Fruit fly (Drosophila melanogaster) whole organism, embryonic: ENCODE measurements around the gene Tmc.

Experiments used
- Atf-2 ChIP-seq: fragments of 200-800 bp; sonication (Bioruptor generic); optimal IDR thresholded peaks from 2 replicates; lab custom pipeline; 2016; ENCODE audit warnings: missing biosample characterization, missing genetic modification characterization
- BtbVII ChIP-seq: fragments of 200-800 bp; sonication (Bioruptor generic); optimal IDR thresholded peaks from 3 replicates; lab custom pipeline; 2017; ENCODE audit warnings: missing biosample characterization, mild to moderate bottlenecking, missing genetic modification characterization
- Bteb2 ChIP-seq: fragments of 200-800 bp; sonication (Bioruptor generic); optimal IDR thresholded peaks from 2 replicates; lab custom pipeline; 2016; ENCODE audit warnings: missing biosample characterization, missing genetic modification characterization
- CG11398 ChIP-seq: fragments of 200-800 bp; sonication (Bioruptor generic); optimal IDR thresholded peaks from 2 replicates; lab custom pipeline; 2016; ENCODE audit warnings: missing biosample characterization, missing genetic modification characterization
- CG11723 ChIP-seq: fragments of 200-800 bp; sonication (Bioruptor generic); optimal IDR thresholded peaks from 2 replicates; lab custom pipeline; 2017; ENCODE audit warnings: missing biosample characterization, mild to moderate bottlenecking, missing genetic modification characterization
- CG14441 ChIP-seq: fragments of 200-800 bp; sonication (Bioruptor generic); IDR thresholded peaks from 2 replicates; pipeline ENCODE4 v1.3.6; 2022; ENCODE audit warnings: missing biosample characterization, missing genetic modification characterization
- CG15601 ChIP-seq: fragments of 200-800 bp; sonication (Bioruptor generic); optimal IDR thresholded peaks from 3 replicates; lab custom pipeline; 2019; ENCODE audit warnings: missing biosample characterization, mild to moderate bottlenecking, missing genetic modification characterization, moderate library complexity
- CG18764 ChIP-seq: fragments of 200-800 bp; sonication (Bioruptor generic); optimal IDR thresholded peaks from 3 replicates; lab custom pipeline; 2016; ENCODE audit warnings: missing biosample characterization, missing genetic modification characterization
- CG2202 ChIP-seq: fragments of 200-800 bp; sonication (Bioruptor generic); optimal IDR thresholded peaks from 2 replicates; lab custom pipeline; 2018; ENCODE audit warnings: missing biosample characterization, mild to moderate bottlenecking, missing genetic modification characterization
- CG3838 ChIP-seq: fragments of 200-800 bp; sonication (Bioruptor generic); optimal IDR thresholded peaks from 3 replicates; lab custom pipeline; 2016; ENCODE audit warnings: missing biosample characterization, missing genetic modification characterization
- CG3847 ChIP-seq: fragments of 200-800 bp; sonication (Bioruptor generic); IDR thresholded peaks from 2 replicates; pipeline ENCODE4 v1.3.6; 2022; ENCODE audit warnings: missing biosample characterization, missing genetic modification characterization
- CG43689 ChIP-seq: fragments of 200-800 bp; sonication (Bioruptor generic); IDR thresholded peaks from 2 replicates; pipeline ENCODE4 v1.3.6; 2022; ENCODE audit warnings: missing biosample characterization, missing genetic modification characterization
- CG4617 ChIP-seq: fragments of 200-800 bp; sonication (Bioruptor generic); optimal IDR thresholded peaks from 3 replicates; lab custom pipeline; 2016; ENCODE audit warnings: missing biosample characterization, missing genetic modification characterization, borderline replicate concordance
- CG4820 ChIP-seq: fragments of 200-800 bp; sonication (Bioruptor generic); optimal IDR thresholded peaks from 3 replicates; lab custom pipeline; 2016; ENCODE audit warnings: missing biosample characterization, missing genetic modification characterization
- CG6689 ChIP-seq: fragments of 200-800 bp; sonication (Bioruptor generic); IDR thresholded peaks from 2 replicates; pipeline ENCODE4 v1.3.6; 2022; ENCODE audit warnings: missing biosample characterization, missing genetic modification characterization
- CrebB ChIP-seq: fragments of 200-800 bp; sonication (Bioruptor generic); optimal IDR thresholded peaks from 3 replicates; lab custom pipeline; 2018; ENCODE audit warnings: missing biosample characterization, mild to moderate bottlenecking, missing genetic modification characterization
- D ChIP-seq, 2 experiments: fragments of 200-800 bp in 1 of 2; fragments of >200 bp in 1 of 2; sonication (Bioruptor generic) in 1 of 2; optimal IDR thresholded peaks; 2 replicates in 1 of 2; 3 replicates in 1 of 2; lab custom pipeline; 2017; ENCODE audit warnings: mild to moderate bottlenecking in 1 of 2, missing biosample characterization in 1 of 2, missing genetic modification characterization in 1 of 2, missing genetic modification reagents in 1 of 2
- ERR ChIP-seq: fragments of 200-800 bp; sonication (Bioruptor generic); optimal IDR thresholded peaks from 2 replicates; lab custom pipeline; 2016; ENCODE audit warnings: missing biosample characterization, missing genetic modification characterization
- Eip74EF ChIP-seq, 2 experiments: fragments of 200-800 bp in 1 of 2; fragments of >200 bp in 1 of 2; sonication (Bioruptor generic) in 1 of 2; optimal IDR thresholded peaks; 2 replicates each; lab custom pipeline; 2017 to 2019; ENCODE audit warnings: missing biosample characterization in 2 of 2, missing genetic modification characterization in 2 of 2, mild to moderate bottlenecking in 1 of 2, moderate library complexity in 1 of 2
- Ets65A ChIP-seq: fragments of 200-800 bp; sonication (Bioruptor generic); peaks from one replicate; lab custom pipeline; 2016; ENCODE audit warnings: missing biosample characterization, missing genetic modification characterization
- H15 ChIP-seq: fragments of 200-800 bp; sonication (Bioruptor generic); IDR thresholded peaks from 3 replicates; pipeline ENCODE4 v1.3.6; 2022; ENCODE audit warnings: missing biosample characterization, missing genetic modification characterization
- MTF-1 ChIP-seq: fragments of 200-800 bp; sonication (Bioruptor generic); optimal IDR thresholded peaks from 2 replicates; lab custom pipeline; 2018; ENCODE audit warnings: missing biosample characterization, mild to moderate bottlenecking, missing genetic modification characterization, borderline replicate concordance
- Max ChIP-seq: fragments of 200-800 bp; sonication (Bioruptor generic); optimal IDR thresholded peaks from 2 replicates; lab custom pipeline; 2016; ENCODE audit warnings: missing biosample characterization, mild to moderate bottlenecking, missing genetic modification characterization
- NFAT ChIP-seq: fragments of 200-800 bp; sonication (Bioruptor generic); IDR thresholded peaks from 2 replicates; pipeline ENCODE4 v1.3.6; 2022; ENCODE audit warnings: missing biosample characterization, missing genetic modification characterization
- Nf-YA ChIP-seq: fragments of 200-800 bp; sonication (Bioruptor generic); IDR thresholded peaks from 2 replicates; pipeline ENCODE4 v1.3.6; 2022; ENCODE audit warnings: missing biosample characterization, missing genetic modification characterization
- Rfx ChIP-seq: fragments of 200-800 bp; sonication (Bioruptor generic); IDR thresholded peaks from 2 replicates; pipeline ENCODE4 v1.3.6; 2022; ENCODE audit warnings: missing biosample characterization, missing genetic modification characterization
- Xbp1 ChIP-seq: fragments of 200-800 bp; sonication (Bioruptor generic); optimal IDR thresholded peaks from 3 replicates; lab custom pipeline; 2016; ENCODE audit warnings: missing biosample characterization, mild to moderate bottlenecking, missing genetic modification characterization
- amos ChIP-seq: fragments of 200-800 bp; sonication (Bioruptor generic); IDR thresholded peaks from 2 replicates; pipeline ENCODE4 v1.3.6; 2022; ENCODE audit warnings: missing biosample characterization, missing genetic modification characterization; ENCODE audit not compliant: partially characterized antibody
- bcd ChIP-seq: fragments of 200-800 bp; sonication (Bioruptor generic); optimal IDR thresholded peaks from 2 replicates; lab custom pipeline; 2017; ENCODE audit warnings: missing biosample characterization, mild to moderate bottlenecking, missing genetic modification characterization
- caup ChIP-seq: fragments of 200-800 bp; sonication (Bioruptor generic); optimal IDR thresholded peaks from 3 replicates; lab custom pipeline; 2017; ENCODE audit warnings: missing biosample characterization, mild to moderate bottlenecking, missing genetic modification characterization, moderate library complexity; ENCODE audit not compliant: severe bottlenecking
- chn ChIP-seq: fragments of 200-800 bp; sonication (Bioruptor generic); optimal IDR thresholded peaks from 2 replicates; lab custom pipeline; 2016; ENCODE audit warnings: missing biosample characterization, missing genetic modification characterization
- croc ChIP-seq: fragments of 200-800 bp; sonication (Bioruptor generic); conservative IDR thresholded peaks from 3 replicates; pipeline ENCODE4 v1.3.6; 2022; ENCODE audit warnings: missing biosample characterization, missing genetic modification characterization
- dm ChIP-seq: fragments of 200-800 bp; sonication (Bioruptor generic); optimal IDR thresholded peaks from 3 replicates; lab custom pipeline; 2016; ENCODE audit warnings: missing biosample characterization, missing genetic modification characterization
- eyg ChIP-seq: fragments of 200-800 bp; sonication (Bioruptor generic); optimal IDR thresholded peaks from 3 replicates; lab custom pipeline; 2016; ENCODE audit warnings: missing biosample characterization, missing genetic modification characterization
- fd3F ChIP-seq: fragments of 200-800 bp; sonication (Bioruptor generic); optimal IDR thresholded peaks from 2 replicates; lab custom pipeline; 2018; ENCODE audit warnings: missing biosample characterization, mild to moderate bottlenecking, missing genetic modification characterization, moderate library complexity
- gro ChIP-seq: fragments of 200-800 bp; sonication (Bioruptor generic); optimal IDR thresholded peaks from 2 replicates; lab custom pipeline; 2016; ENCODE audit warnings: missing biosample characterization, missing genetic modification characterization
- hb ChIP-seq: fragments of 200-800 bp; sonication (Bioruptor generic); IDR thresholded peaks from 3 replicates; pipeline ENCODE4 v1.3.6; 2022; ENCODE audit warnings: missing biosample characterization, missing genetic modification characterization; ENCODE audit not compliant: partially characterized antibody
- lola ChIP-seq, 3 experiments: fragments of >200 bp in 2 of 3; fragments of 200-800 bp in 1 of 3; sonication (Bioruptor generic) in 1 of 3; optimal IDR thresholded peaks; 2 replicates each; lab custom pipeline; 2017 to 2019; ENCODE audit warnings: missing biosample characterization in 3 of 3, missing genetic modification characterization in 3 of 3, mild to moderate bottlenecking in 1 of 3, moderate library complexity in 1 of 3
- nom ChIP-seq: fragments of 200-800 bp; sonication (Bioruptor generic); optimal IDR thresholded peaks from 2 replicates; lab custom pipeline; 2017; ENCODE audit warnings: missing biosample characterization, missing genetic modification characterization, mild to moderate bottlenecking, moderate library complexity, missing genetic modification reagents
- pnt ChIP-seq: fragments of 200-800 bp; sonication (Bioruptor generic); optimal IDR thresholded peaks from 3 replicates; lab custom pipeline; 2016; ENCODE audit warnings: missing biosample characterization, missing genetic modification characterization
- pzg ChIP-seq: fragments of 200-800 bp; sonication (Bioruptor generic); optimal IDR thresholded peaks from 3 replicates; lab custom pipeline; 2018; ENCODE audit warnings: missing biosample characterization, mild to moderate bottlenecking, missing genetic modification characterization, moderate library complexity
- ranshi ChIP-seq: fragments of 200-800 bp; sonication (Bioruptor generic); IDR thresholded peaks from 2 replicates; pipeline ENCODE4 v1.3.6; 2022; ENCODE audit warnings: missing biosample characterization, missing genetic modification characterization
- row ChIP-seq: fragments of 200-800 bp; sonication (Bioruptor generic); IDR thresholded peaks from 3 replicates; pipeline ENCODE4 v1.3.6; 2022; ENCODE audit warnings: missing biosample characterization, missing genetic modification characterization
- run ChIP-seq: fragments of 200-800 bp; sonication (Bioruptor generic); optimal IDR thresholded peaks from 3 replicates; lab custom pipeline; 2018; ENCODE audit warnings: missing biosample characterization, mild to moderate bottlenecking, missing genetic modification characterization
- sisA ChIP-seq: fragments of 200-800 bp; sonication (Bioruptor generic); IDR thresholded peaks from 2 replicates; pipeline ENCODE4 v1.3.6; 2022; ENCODE audit warnings: missing biosample characterization, missing genetic modification characterization
- slou ChIP-seq: fragments of 200-800 bp; sonication (Bioruptor generic); optimal IDR thresholded peaks from 3 replicates; lab custom pipeline; 2016; ENCODE audit warnings: missing biosample characterization, missing genetic modification characterization
- stwl ChIP-seq: fragments of 200-800 bp; sonication (Bioruptor generic); optimal IDR thresholded peaks from 3 replicates; lab custom pipeline; 2018; ENCODE audit warnings: missing biosample characterization, mild to moderate bottlenecking, missing genetic modification characterization, moderate library complexity
- tna ChIP-seq: fragments of 200-800 bp; sonication (Bioruptor generic); IDR thresholded peaks from 2 replicates; pipeline ENCODE4 v1.3.6; 2022; ENCODE audit warnings: missing biosample characterization, missing genetic modification characterization; ENCODE audit not compliant: partially characterized antibody
- ttk ChIP-seq: fragments of 200-800 bp; sonication (Bioruptor generic); IDR thresholded peaks from 2 replicates; pipeline ENCODE4 v2.1.2; 2022; ENCODE audit warnings: missing biosample characterization, missing genetic modification characterization

Gene Tmc

DNA sequence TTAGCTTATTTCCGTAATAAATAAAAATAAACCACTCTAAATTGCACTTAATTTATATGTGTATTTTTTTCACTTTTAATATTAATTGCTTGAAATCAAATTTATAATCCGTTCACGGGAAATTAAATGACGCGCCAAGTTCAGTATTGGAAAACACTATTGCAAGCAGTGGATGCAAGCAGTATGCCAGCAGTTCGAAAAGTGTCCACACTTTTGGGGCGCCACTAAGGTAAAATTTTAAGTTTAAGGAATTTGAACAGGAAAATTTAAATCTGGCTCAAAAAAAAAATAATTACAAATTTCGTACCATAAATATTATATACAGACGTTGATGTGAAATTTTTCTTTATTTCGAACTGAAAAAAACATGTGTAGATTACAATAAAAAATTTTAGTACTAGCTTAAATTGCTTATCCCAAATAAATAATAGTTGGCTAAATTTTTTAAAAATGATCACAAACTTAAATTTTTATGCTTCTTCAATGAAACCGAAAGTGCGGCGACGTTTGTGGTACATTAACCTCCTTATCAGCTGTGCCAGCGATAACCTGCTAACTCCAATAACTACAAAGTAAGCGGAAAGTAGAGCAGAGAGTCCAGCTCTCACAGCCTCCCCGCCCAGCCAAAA is 16.5 kb downstream of the Tmc start (continued):
- TF ChIP-seq row (GFP tag; lab: Robert Waterston, UW) (peak; percentile 29; the same call in 1 of the 3 replicates), BtbVII (no peak), CG6689 (GFP tag; lab: Robert Waterston, UW) (no peak), amos (GFP tag; lab: Robert Waterston, UW) (peak; percentile 39; the same call in 1 of the 2 replicates), hb (GFP tag; lab: Robert Waterston, UW) (no peak), eyg (no peak), CG3838 (GFP tag; lab: Kevin White, UChicago) (no peak), CG14441 (GFP tag; lab: Robert Waterston, UW) (no peak), pzg (GFP tag; lab: Kevin White, UChicago) (peak; percentile 63), Ets65A (GFP tag; lab: Kevin White, UChicago) (peak; percentile 91), ERR (GFP tag; lab: Kevin White, UChicago) (no peak), Rfx (GFP tag; lab: Robert Waterston, UW) (peak; percentile 90), ttk (no peak; the same call in 1 of the 2 replicates), run (no peak), CG11723 (no peak), caup (GFP tag; lab: Kevin White, UChicago) (no peak), NFAT (GFP tag; lab: Robert Waterston, UW) (peak; percentile 73; the same call in 1 of the 2 replicates), Nf-YA (GFP tag; lab: Robert Waterston, UW) (no peak), Max (GFP tag; lab: Kevin White, UChicago) (peak; percentile 16), D (optimal IDR thresholded peaks at IDR 0.05; lab: Kevin White, UChicago) (no peak), D (GFP tag; optimal IDR thresholded peaks at IDR 0.05; lab: Kevin White, UChicago) (no peak), CG4820 (GFP tag; lab: Kevin White, UChicago) (peak; percentile 36), CG4617 (GFP tag; lab: Kevin White, UChicago) (no peak), stwl (tag; lab: Kevin White, UChicago) (peak; percentile 91), CG43689 (GFP tag; lab: Robert Waterston, UW) (no peak), dm (GFP tag; lab: Kevin White, UChicago) (no peak), Eip74EF (GFP tag; optimal IDR thresholded peaks at IDR 0.05; lab: Kevin White, UChicago) (no peak), pnt (GFP tag; lab: Kevin White, UChicago) (peak; percentile 69), Xbp1 (GFP tag; lab: Kevin White, UChicago) (peak; percentile 16), MTF-1 (GFP tag; lab: Kevin White, UChicago) (no peak), CG3847 (peak; percentile 75), Atf-2 (GFP tag; lab: Kevin White, UChicago) (no peak), tna (GFP tag; lab: Robert Waterston, UW) (no peak), sisA (GFP tag; lab: Robert Waterston, UW) (peak; percentile 76), croc (GFP tag; lab: Robert Waterston, UW) (0 out of 3 replicates have a peak, but pooled peaks have one; percentile 12), lola (GFP tag; optimal IDR thresholded peaks at IDR 0.05; lab: Kevin White, UChicago) (no peak), CG15601 (no peak), gro (GFP tag; lab: Kevin White, UChicago) (no peak), Bteb2 (GFP tag; lab: Kevin White, UChicago) (no peak), fd3F (GFP tag; lab: Kevin White, UChicago) (no peak), H15 (GFP tag; lab: Robert Waterston, UW) (peak; percentile 29; the same call in 2 of the 3 replicates), ranshi (GFP tag; lab: Robert Waterston, UW) (peak; percentile 36; the same call in 1 of the 2 replicates), chn (GFP tag; lab: Kevin White, UChicago) (no peak), nom (GFP tag; lab: Kevin White, UChicago) (no peak), CrebB (no peak), slou (peak; percentile 20), bcd (peak; percentile 52), CG2202 (tag; lab: Kevin White, UChicago) (no peak), CG11398 (GFP tag; lab: Kevin White, UChicago) (no peak), CG18764 (GFP tag; lab: Kevin White, UChicago) (peak; percentile 59)
